Fruit fly (Drosophila melanogaster): ENCODE results near the gene meng.
A peak's percentile ranks its signal among the peaks of the same experiment; 100 is the strongest.

The meng gene

DNA sequence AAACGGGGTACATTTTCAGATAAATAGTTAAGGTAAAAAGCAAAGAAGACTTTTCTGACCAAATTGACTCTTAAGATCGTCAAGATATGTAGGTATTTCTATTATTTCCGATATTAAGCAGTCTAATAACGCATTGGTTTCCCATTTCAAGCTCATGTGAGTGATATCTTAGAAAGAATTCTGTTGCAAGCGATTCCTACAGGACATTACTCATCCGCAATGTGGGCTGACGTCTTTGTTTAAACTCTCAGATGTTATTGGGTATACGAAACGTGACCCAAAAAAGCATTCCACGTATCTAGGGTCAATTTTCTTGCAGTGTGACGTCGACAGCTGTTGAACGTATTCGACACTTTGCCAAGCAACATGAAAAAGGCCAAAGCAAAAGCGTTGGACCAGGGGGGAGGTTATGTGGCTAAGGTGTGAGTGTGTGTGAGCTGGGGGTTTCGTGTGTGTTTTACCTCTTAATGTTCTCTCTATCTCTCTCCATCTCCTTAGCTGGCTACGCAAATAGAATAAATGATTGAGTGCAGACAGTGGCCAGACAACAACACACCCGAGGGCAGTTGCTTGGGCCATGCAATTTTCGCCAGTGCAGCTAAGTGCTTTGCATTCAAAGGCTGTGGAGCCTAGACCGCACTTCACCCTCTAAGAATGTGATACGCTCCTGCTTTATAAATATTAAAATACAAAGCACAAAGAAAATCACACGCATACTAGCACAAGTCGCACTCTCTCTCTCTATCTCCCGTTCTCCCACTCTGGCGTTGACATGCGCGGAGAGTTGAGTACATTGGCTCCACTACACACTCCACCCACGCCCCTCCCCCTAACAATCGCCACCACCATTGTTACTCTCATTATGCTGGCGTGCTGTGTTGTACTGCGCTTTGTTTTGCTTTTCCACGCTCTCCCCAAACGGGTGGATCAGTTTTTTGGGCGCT is 45.0 kb downstream of the meng start (continued):
- TF ChIP-seq eve (GFP tag; optimal IDR thresholded peaks at IDR 0.05) (peak in 1 of 2 experiments; percentile 100), Elba2 (GFP tag; optimal IDR thresholded peaks at IDR 0.05) (peak; percentile 32), knrl (GFP tag; IDR thresholded peaks at IDR 0.05; ENCODE audit: partially characterized antibody) (peak; percentile 64; the same call in 2 of the 3 replicates), CG4282 (GFP tag; optimal IDR thresholded peaks at IDR 0.05) (peak; percentile 89), CG12236 (GFP tag; optimal IDR thresholded peaks at IDR 0.05) (peak; percentile 97), cad (GFP tag; optimal IDR thresholded peaks at IDR 0.05) (no peak), Rx (GFP tag; IDR thresholded peaks at IDR 0.05) (peak; percentile 78), NK7.1 (GFP tag; optimal IDR thresholded peaks at IDR 0.05) (peak; percentile 95), bbx (GFP tag; IDR thresholded peaks at IDR 0.05; ENCODE audit: partially characterized antibody) (no peak), CG42726 (GFP tag; IDR thresholded peaks at IDR 0.05; ENCODE audit: partially characterized antibody) (peak; percentile 6; the same call in 1 of the 2 replicates), CG4617 (GFP tag; optimal IDR thresholded peaks at IDR 0.05; ENCODE audit: borderline replicate concordance) (peak; percentile 74), Atf-2 (GFP tag; optimal IDR thresholded peaks at IDR 0.05) (peak; percentile 97), Stat92E (GFP tag; optimal IDR thresholded peaks at IDR 0.05) (peak in 2 of 3 experiments; percentile 88 to 91), Med (GFP tag) (peak; percentile 98), Awh (GFP tag; IDR thresholded peaks at IDR 0.05) (peak; percentile 53), CG11504 (tag; optimal IDR thresholded peaks at IDR 0.05) (peak; percentile 98), Meics (GFP tag; optimal IDR thresholded peaks at IDR 0.05) (peak; percentile 97), hth (optimal IDR thresholded peaks at IDR 0.05) (no peak), inv (GFP tag; IDR thresholded peaks at IDR 0.05; ENCODE audit: partially characterized antibody) (peak; percentile 53), CG16779 (GFP tag; IDR thresholded peaks at IDR 0.05) (peak; percentile 61), gro (GFP tag; optimal IDR thresholded peaks at IDR 0.05) (peak; percentile 96), Ptx1 (GFP tag; IDR thresholded peaks at IDR 0.05) (peak; percentile 94), CG15601 (tag; optimal IDR thresholded peaks at IDR 0.05) (peak; percentile 92), Ets65A (GFP tag) (peak; percentile 99), Xrp1 (GFP tag; IDR thresholded peaks at IDR 0.05) (peak; percentile 82), fd64A (GFP tag; optimal IDR thresholded peaks at IDR 0.05) (peak; percentile 82), CG11085 (GFP tag; IDR thresholded peaks at IDR 0.05) (peak; percentile 66), Adf1 (GFP tag; IDR thresholded peaks at IDR 0.05) (peak; percentile 77), CoRest (tag; optimal IDR thresholded peaks at IDR 0.05) (peak; percentile 99), D19A (tag; optimal IDR thresholded peaks at IDR 0.05) (peak; percentile 91), tin (GFP tag; optimal IDR thresholded peaks at IDR 0.05) (peak; percentile 94), ewg (GFP tag; optimal IDR thresholded peaks at IDR 0.05) (peak; percentile 84), tgo (GFP tag; IDR thresholded peaks at IDR 0.05) (peak; percentile 84), Deaf1 (tag; optimal IDR thresholded peaks at IDR 0.05) (peak; percentile 75), TFAM (GFP tag; optimal IDR thresholded peaks at IDR 0.05) (peak; percentile 72), CG14860 (GFP tag; IDR thresholded peaks at IDR 0.05; ENCODE audit: partially characterized antibody) (0 out of 3 replicates have a peak, but pooled peaks have one; percentile 58), ssp (GFP tag; IDR thresholded peaks at IDR 0.05) (peak; percentile 75), unpg (GFP tag; optimal IDR thresholded peaks at IDR 0.05) (peak; percentile 88), CG5180 (GFP tag; optimal IDR thresholded peaks at IDR 0.05) (peak; percentile 88), wdn (GFP tag; IDR thresholded peaks at IDR 0.05) (peak; percentile 76), Nf-YC (tag; optimal IDR thresholded peaks at IDR 0.05) (peak; percentile 89), Gsc (GFP tag; IDR thresholded peaks at IDR 0.05) (peak; percentile 50), pzg (GFP tag; optimal IDR thresholded peaks at IDR 0.05) (peak; percentile 3), insv (GFP tag; optimal IDR thresholded peaks at IDR 0.05) (peak; percentile 49 to 72), HHEX (GFP tag; optimal IDR thresholded peaks at IDR 0.05) (peak; percentile 94), tx (GFP tag; optimal IDR thresholded peaks at IDR 0.05) (peak; percentile 97), odd (GFP tag; optimal IDR thresholded peaks at IDR 0.05) (peak; percentile 96), seq (GFP tag; IDR thresholded peaks at IDR 0.05) (peak; percentile 89)
